Fruit fly (Drosophila melanogaster): ENCODE data around the gene spn-F.
A peak's percentile ranks its signal among the peaks of the same experiment; 100 is the strongest.

Gene spn-F

DNA sequence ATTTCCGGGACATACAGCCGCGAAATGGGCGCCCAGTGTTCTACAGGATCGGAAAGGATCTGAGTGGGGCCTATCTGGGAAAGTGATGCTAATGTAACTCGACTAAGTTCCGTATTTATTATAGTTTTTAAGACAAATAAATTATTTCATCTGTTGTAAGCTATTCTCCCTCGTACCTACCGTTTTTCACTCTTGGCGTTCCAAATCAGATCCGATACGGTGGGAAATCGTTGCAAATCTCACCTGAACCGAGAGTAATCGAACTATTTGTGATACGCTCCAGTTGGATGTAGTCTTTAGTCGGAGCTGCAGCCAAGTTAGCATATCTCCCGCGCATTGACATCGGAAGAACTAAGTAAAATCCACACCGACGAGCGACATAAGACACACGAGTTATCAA lies 5.0 kb downstream of the spn-F start, which contains the start of gene CAH16:
TSS of gene CAH16 (plus strand) at position 301 of the 400 bp plus-strand sequence.
- TF ChIP-seq OdsH (GFP tag; optimal IDR thresholded peaks at IDR 0.05) (no peak), woc (GFP tag; optimal IDR thresholded peaks at IDR 0.05) (no peak), pan (optimal IDR thresholded peaks at IDR 0.05) (no peak)

DNA sequence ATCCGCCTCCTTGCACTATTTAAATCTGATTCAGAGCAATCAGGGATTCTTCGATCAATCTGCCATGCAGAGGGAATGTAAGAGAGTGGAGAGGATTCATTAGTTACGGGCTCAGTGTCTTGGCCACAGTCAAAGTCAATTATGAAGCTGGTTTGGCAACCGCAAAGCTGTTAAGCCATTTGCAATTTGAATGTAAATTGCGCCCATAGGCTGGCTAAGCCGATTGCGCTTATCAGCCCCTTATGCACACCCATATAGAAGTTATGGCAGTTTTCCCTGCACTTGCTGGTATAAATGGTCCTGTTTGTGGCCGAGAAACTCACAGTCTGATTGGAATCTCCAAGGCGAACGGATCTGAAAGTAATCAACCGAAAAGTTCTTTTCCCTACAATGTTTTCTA lies 7.4 kb downstream of the spn-F start, which contains the start of gene CAH5:
TSS of gene CAH5 (plus strand) at position 301 of the 400 bp plus-strand sequence.
- TF ChIP-seq Hr78 (GFP tag; optimal IDR thresholded peaks at IDR 0.05) (no peak), Hnf4 (GFP tag; optimal IDR thresholded peaks at IDR 0.05) (no peak), h (GFP tag; optimal IDR thresholded peaks at IDR 0.05) (no peak), foxo (GFP tag; optimal IDR thresholded peaks at IDR 0.05) (no peak), GATAd (GFP tag; optimal IDR thresholded peaks at IDR 0.05) (no peak), usp (GFP tag; optimal IDR thresholded peaks at IDR 0.05) (no peak), Dfd (GFP tag; optimal IDR thresholded peaks at IDR 0.05) (no peak), Dif (GFP tag; optimal IDR thresholded peaks at IDR 0.05; ENCODE audit: partially characterized antibody) (no peak)

DNA sequence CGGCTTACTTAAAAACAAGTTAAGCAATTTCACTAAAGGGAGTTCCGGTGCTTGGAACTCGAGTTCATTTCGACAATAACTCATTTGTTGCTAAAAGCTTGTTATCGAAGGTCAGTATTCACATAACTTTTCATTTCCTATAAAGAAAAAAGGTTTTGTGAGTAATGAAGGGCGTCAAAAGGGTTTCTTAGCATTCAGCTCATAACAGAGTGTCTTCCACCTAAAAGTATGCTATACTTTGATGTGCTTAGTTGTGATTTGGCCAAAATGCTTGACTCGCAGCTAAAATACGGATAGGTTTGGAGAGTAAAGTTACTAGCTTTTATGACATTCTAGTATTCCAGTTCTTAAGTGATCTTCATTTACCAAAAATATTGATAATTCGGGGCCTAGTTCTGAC lies 9.0 kb downstream of the spn-F start:
- TF ChIP-seq brk (GFP tag; optimal IDR thresholded peaks at IDR 0.05) (no peak), Myc (optimal IDR thresholded peaks at IDR 0.05) (peak; percentile 21)

DNA sequence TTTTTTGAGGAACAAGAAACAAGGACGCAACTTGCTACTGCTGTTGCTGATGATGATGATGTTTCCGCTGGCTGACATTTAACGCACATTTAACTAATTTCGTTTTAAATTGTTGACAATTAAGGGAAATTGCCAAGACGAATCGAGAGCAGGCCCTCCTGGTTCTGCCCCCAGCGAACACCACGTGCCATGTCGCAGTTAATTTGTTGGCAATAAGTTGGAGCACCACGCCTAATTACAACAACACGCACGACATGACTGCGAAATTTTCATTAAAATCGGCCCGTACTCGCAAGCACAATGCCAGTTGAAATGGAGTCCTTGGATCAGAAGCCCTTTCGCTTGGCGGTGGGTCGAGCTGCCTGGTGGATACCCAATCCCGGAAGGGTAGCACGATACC lies 10.5 kb downstream of the spn-F start, which contains the start of gene ppk24:
TSS of gene ppk24 (plus strand) at position 301 of the 400 bp plus-strand sequence.
- TF ChIP-seq psq (GFP tag; optimal IDR thresholded peaks at IDR 0.05) (no peak), pan (optimal IDR thresholded peaks at IDR 0.05) (no peak), GATAd (GFP tag; optimal IDR thresholded peaks at IDR 0.05) (no peak), HLH106 (tag; optimal IDR thresholded peaks at IDR 0.05) (no peak), brk (GFP tag; optimal IDR thresholded peaks at IDR 0.05) (no peak), Jra (GFP tag; optimal IDR thresholded peaks at IDR 0.05) (no peak), dmrt93B (GFP tag; optimal IDR thresholded peaks at IDR 0.05) (no peak), jim (GFP tag; optimal IDR thresholded peaks at IDR 0.05) (no peak), h (GFP tag; optimal IDR thresholded peaks at IDR 0.05) (no peak), dl (GFP tag; optimal IDR thresholded peaks at IDR 0.05; ENCODE audit: insufficient read depth in 1 of 2, partially characterized antibody in 2 of 2) (no peak), CG9705 (GFP tag; optimal IDR thresholded peaks at IDR 0.05) (no peak), Hr78 (GFP tag; optimal IDR thresholded peaks at IDR 0.05) (no peak), Hnf4 (GFP tag; optimal IDR thresholded peaks at IDR 0.05) (no peak), usp (GFP tag; optimal IDR thresholded peaks at IDR 0.05) (no peak), N (GFP tag; optimal IDR thresholded peaks at IDR 0.05) (no peak)

DNA sequence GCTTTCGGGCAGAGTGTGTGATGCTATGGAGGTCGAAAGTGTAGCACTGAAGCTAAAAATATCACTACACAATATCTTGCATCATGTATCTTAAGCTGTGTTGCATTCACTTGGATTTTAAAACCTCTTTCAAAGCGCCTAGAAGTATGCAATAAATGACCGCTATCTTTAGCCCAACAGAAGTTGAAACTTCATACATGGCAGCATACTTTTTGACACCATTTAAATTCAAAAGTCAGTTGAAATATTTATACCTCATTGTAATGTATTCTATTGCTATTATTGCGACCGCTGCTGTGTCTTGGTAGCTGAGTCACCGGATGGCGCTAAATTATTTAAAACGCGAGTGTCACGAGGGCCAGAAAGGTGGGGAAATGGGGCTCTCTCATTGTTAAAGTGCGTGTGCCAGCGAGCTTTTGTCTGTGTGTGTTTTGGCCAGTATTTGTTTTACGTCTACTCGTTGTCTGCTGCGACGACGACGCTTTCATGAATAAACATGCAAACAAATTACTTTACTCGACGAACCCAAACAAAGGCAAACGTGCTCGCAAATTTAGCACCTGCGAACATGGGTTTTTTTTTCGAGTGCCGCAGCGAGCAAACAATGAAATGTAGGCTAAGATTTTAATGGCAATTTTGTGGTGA lies 16.0 kb downstream of the spn-F start:
- no peak for TF ChIP-seq dsf (GFP tag; optimal IDR thresholded peaks at IDR 0.05; ENCODE audit: borderline replicate concordance)
- TF ChIP-seq dl (GFP tag; optimal IDR thresholded peaks at IDR 0.05; ENCODE audit: insufficient read depth in 1 of 2, partially characterized antibody in 2 of 2) = no peak
- no peak for TF ChIP-seq Hr78 (GFP tag; optimal IDR thresholded peaks at IDR 0.05)
- TF ChIP-seq Hr83 (GFP tag; optimal IDR thresholded peaks at IDR 0.05; ENCODE audit: poor library complexity, severe bottlenecking) = no peak
- TF ChIP-seq OdsH (GFP tag; optimal IDR thresholded peaks at IDR 0.05) = peak; percentile 10
- peak; percentile 15 for TF ChIP-seq fru (GFP tag; optimal IDR thresholded peaks at IDR 0.05)
- no peak for TF ChIP-seq lola (GFP tag; optimal IDR thresholded peaks at IDR 0.05)
- TF ChIP-seq h (GFP tag; optimal IDR thresholded peaks at IDR 0.05) = peak; percentile 22
- TF ChIP-seq sage (GFP tag; optimal IDR thresholded peaks at IDR 0.05) = no peak
- no peak for TF ChIP-seq ey (GFP tag; optimal IDR thresholded peaks at IDR 0.05)
- TF ChIP-seq foxo (GFP tag; optimal IDR thresholded peaks at IDR 0.05) = peak in 1 of 2 experiments; percentile 9
- no peak for TF ChIP-seq Abd-B (GFP tag; optimal IDR thresholded peaks at IDR 0.05)
- no peak for TF ChIP-seq pan (optimal IDR thresholded peaks at IDR 0.05)
- TF ChIP-seq br (GFP tag; optimal IDR thresholded peaks at IDR 0.05) = peak; percentile 18
- TF ChIP-seq Sp1 (GFP tag; optimal IDR thresholded peaks at IDR 0.05) = no peak
- no peak for TF ChIP-seq Rel (GFP tag; optimal IDR thresholded peaks at IDR 0.05)
- no peak for TF ChIP-seq Rel (tag; optimal IDR thresholded peaks at IDR 0.05)
- TF ChIP-seq CG9705 (GFP tag; optimal IDR thresholded peaks at IDR 0.05) = no peak
- TF ChIP-seq psq (GFP tag; optimal IDR thresholded peaks at IDR 0.05) = no peak

Data from whole organism, wandering third instar larva.